Worm (Caenorhabditis elegans): ENCODE data around the gene bli-5.

bli-5 gene

DNA sequence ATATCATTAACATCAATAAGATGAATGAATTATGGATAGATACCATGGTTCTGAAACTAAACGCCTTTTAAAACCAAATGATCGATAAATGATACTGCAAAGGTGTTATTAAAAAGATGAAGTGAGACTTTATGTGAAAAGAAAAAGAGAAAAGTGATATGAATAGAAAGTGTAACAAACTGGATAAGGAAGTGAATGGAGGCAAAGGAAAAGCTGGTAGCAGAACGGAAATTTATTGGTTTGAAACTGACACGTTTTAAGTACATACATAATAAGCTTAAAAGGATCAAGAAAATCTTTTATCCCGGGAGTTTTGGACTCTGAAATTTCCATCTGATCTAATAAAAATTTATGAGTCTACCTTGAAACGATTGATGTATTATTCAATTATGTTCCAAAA, at the start of gene bli-5:
bli-5 (minus strand) TSS at position 101 of the 400 bp plus-strand sequence.
- TF ChIP-seq F10B5.3 (tag; optimal IDR thresholded peaks at IDR 0.05) (no peak), gei-8 (GFP tag; optimal IDR thresholded peaks at IDR 0.05) (no peak), daf-16 (GFP tag; optimal IDR thresholded peaks at IDR 0.05) (no peak), daf-16 (tag; optimal IDR thresholded peaks at IDR 0.05) (no peak), set-16 (GFP tag; IDR thresholded peaks at IDR 0.05) (no peak), snpc-1.2 (GFP tag; IDR thresholded peaks at IDR 0.05) (no peak), ztf-7 (tag; optimal IDR thresholded peaks at IDR 0.05) (no peak), pha-4 (GFP tag; IDR thresholded peaks at IDR 0.05) (no peak), pha-4 (tag; optimal IDR thresholded peaks at IDR 0.05) (no peak), pqm-1 (tag; optimal IDR thresholded peaks at IDR 0.05) (no peak), lim-7 (GFP tag; IDR thresholded peaks at IDR 0.05) (no peak), ces-1 (GFP tag; optimal IDR thresholded peaks at IDR 0.05) (no peak), lin-38 (GFP tag; IDR thresholded peaks at IDR 0.05) (no peak), tag-97 (GFP tag; IDR thresholded peaks at IDR 0.05) (no peak), F26F4.8 (GFP tag; conservative IDR thresholded peaks at IDR 0.05) (no peak), nhr-42 (GFP tag; IDR thresholded peaks at IDR 0.05) (no peak)

DNA sequence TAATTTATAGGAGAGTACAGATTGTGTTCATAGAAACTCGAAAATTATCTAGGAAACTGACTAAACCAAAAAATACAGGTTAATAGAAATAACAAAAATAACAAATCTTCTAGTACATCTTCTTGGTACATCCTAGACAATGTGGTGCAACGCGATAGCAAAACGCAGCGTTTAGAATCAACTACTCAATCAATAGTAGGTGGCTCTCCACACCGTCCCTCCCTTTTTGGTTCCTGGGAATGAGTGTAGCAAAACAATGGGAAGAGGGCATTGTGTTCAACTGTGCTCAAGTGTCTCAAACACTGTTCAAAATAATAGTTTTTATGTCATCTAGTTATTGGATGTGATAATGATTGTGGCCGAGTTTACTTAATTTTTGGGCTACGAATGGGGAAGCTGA, 47.1 kb upstream of the bli-5 start, which contains the start of gene T27E9.6:
T27E9.6 (minus strand) TSS at position 101 of the 400 bp plus-strand sequence.
- TF ChIP-seq dve-1 (tag; optimal IDR thresholded peaks at IDR 0.05; ENCODE audit: insufficient read depth) (no peak), nhr-111 (GFP tag; optimal IDR thresholded peaks at IDR 0.05) (no peak), rbr-2 (tag; optimal IDR thresholded peaks at IDR 0.05) (no peak), aha-1 (tag) (peak; percentile 43), R02D3.7 (tag; optimal IDR thresholded peaks at IDR 0.05) (no peak), nhr-48 (tag; optimal IDR thresholded peaks at IDR 0.05) (no peak), fos-1 (tag; optimal IDR thresholded peaks at IDR 0.05) (no peak), zip-2 (tag; optimal IDR thresholded peaks at IDR 0.05) (no peak)

DNA sequence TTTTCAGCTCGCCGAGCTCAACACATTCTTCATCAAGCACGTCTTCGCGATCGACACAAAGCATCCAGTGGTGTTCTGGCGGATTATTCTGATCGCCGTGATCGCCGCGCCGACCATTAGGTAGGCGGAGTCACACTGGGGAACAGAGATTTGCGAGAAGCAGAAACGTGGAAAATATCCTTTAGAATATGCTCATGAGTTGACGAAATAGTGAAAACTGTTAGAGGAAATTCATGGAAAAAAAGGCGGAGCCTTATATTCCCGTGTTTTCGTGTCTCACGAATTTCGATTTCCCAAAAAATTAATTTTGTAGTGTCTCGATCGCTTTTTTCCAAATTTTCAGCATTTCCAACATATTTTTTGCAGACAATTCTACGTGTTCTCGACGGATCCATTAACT, 44.9 kb upstream of the bli-5 start:
- TF ChIP-seq ztf-11 (tag; optimal IDR thresholded peaks at IDR 0.05) (no peak), skn-1 (tag; optimal IDR thresholded peaks at IDR 0.05) (no peak)

DNA sequence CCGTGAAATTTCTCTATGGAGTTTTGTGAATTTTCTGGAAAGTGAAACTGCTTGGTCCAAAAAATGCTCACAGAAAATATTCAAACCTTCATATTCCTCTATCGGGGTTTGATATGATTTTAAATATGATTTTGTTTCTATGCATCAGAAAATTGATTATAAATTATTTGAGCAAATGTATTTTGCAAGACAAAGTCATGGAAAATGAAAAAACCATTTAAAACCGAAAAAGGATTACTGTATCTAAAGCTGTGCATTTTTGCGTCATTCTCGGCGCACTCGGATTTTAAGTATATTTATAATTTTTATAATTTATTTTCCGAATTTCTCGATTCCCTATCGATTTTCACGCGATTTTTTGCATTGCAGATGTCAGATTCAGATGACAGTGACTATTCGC, 41.9 kb upstream of the bli-5 start, which contains the start of gene pssy-2:
pssy-2 (plus strand) TSS at position 301 of the 400 bp plus-strand sequence.
- no peak for TF ChIP-seq F44E2.7 (GFP tag; IDR thresholded peaks at IDR 0.05)
- TF ChIP-seq ctbp-1 (GFP tag; IDR thresholded peaks at IDR 0.05): no peak
- TF ChIP-seq nhr-77 (tag; optimal IDR thresholded peaks at IDR 0.05): no peak
- no peak for TF ChIP-seq nhr-48 (tag; optimal IDR thresholded peaks at IDR 0.05)
- TF ChIP-seq ceh-62 (tag; optimal IDR thresholded peaks at IDR 0.05): no peak
- TF ChIP-seq R02D3.7 (tag; optimal IDR thresholded peaks at IDR 0.05): no peak
- TF ChIP-seq nhr-11 (tag; optimal IDR thresholded peaks at IDR 0.05): no peak
- no peak for TF ChIP-seq zag-1 (tag; optimal IDR thresholded peaks at IDR 0.05)
- no peak for TF ChIP-seq D1046.2 (GFP tag; IDR thresholded peaks at IDR 0.05)

DNA sequence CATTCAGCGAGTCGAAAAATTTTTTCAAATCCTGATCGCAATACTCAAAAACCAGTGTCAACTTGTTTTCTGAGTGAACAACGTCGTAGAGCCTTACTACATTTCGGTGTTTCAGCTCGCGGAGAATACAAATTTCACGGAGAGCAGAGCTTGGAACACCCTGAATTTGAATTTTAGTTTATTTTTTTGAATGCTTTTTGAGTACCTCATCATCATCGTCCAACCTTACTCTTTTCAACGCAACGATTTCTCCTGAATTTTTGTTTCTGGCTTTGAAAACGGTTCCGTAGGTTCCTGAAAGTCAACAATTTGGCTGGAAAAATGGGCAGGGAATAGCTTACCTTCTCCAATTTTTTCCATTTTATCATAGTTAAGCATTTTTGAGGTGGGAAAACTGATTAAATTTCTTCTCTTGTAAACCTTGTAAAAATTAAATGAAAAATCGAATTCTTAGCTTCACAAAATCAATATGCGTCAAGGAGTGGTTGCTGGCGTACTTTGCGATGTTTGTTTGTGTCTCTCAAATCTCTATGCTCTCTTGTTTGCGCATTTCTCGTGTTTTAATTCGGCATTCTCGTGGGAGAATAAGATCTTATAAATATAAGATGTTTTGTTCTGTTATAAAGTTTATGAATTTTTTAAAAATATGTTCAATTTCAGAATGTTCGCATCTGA, 36.5 kb upstream of the bli-5 start, which contains the start of gene cdk-5:
cdk-5 (minus strand) TSS at position 425 of the 675 bp plus-strand sequence.
- TF ChIP-seq spr-1 (tag; optimal IDR thresholded peaks at IDR 0.05) (peak; percentile 51), snpc-1.2 (GFP tag; IDR thresholded peaks at IDR 0.05) (no peak), mdl-1 (tag; optimal IDR thresholded peaks at IDR 0.05) (peak in 1 of 2 experiments; percentile 13), pha-4 (GFP tag; IDR thresholded peaks at IDR 0.05) (peak; percentile 73; the same call in 1 of the 2 replicates), pha-4 (tag; optimal IDR thresholded peaks at IDR 0.05) (peak; percentile 28), nhr-76 (tag; optimal IDR thresholded peaks at IDR 0.05) (no peak), nhr-6 (tag; optimal IDR thresholded peaks at IDR 0.05) (peak; percentile 87), lin-38 (GFP tag; IDR thresholded peaks at IDR 0.05) (peak; percentile 74), lin-1 (GFP tag; IDR thresholded peaks at IDR 0.05) (0 out of 2 replicates have a peak, but pooled peaks have one; percentile 6), tra-1 (GFP tag; IDR thresholded peaks at IDR 0.05) (no peak), zip-11 (GFP tag; IDR thresholded peaks at IDR 0.05) (no peak), hmg-1.1 (GFP tag; IDR thresholded peaks at IDR 0.05) (peak; percentile 83), gei-8 (GFP tag; optimal IDR thresholded peaks at IDR 0.05) (no peak), hlh-30 (tag; optimal IDR thresholded peaks at IDR 0.05; ENCODE audit: insufficient read depth) (peak; percentile 86), nhr-102 (tag; optimal IDR thresholded peaks at IDR 0.05) (peak; percentile 80), aha-1 (tag) (peak; percentile 95), nhr-41 (GFP tag; IDR thresholded peaks at IDR 0.05) (no peak), F10B5.3 (tag; optimal IDR thresholded peaks at IDR 0.05) (peak; percentile 63), ces-1 (GFP tag; optimal IDR thresholded peaks at IDR 0.05) (no peak), zfp-2 (tag; optimal IDR thresholded peaks at IDR 0.05) (peak; percentile 86)

All from whole organism, L4 larva.